Worm (Caenorhabditis elegans) whole organism, L4 larva: ENCODE results near the gene idpc-2.

Experiments
- D1046.2 ChIP-seq: fragments of 200-800 bp; sonication (Bioruptor generic); IDR thresholded peaks from 2 replicates; pipeline ENCODE4 v1.3.6; 2022; ENCODE audit warnings: missing genetic modification characterization, missing compliant biosample characterization
- R02D3.7 ChIP-seq: fragments of 150-350 bp; sonication (generic microtip); optimal IDR thresholded peaks from 3 replicates; lab custom pipeline; 2014; ENCODE audit warnings: missing biosample characterization, missing genetic modification characterization
- T26A8.4 ChIP-seq: fragments of 200-800 bp; sonication (Bioruptor generic); IDR thresholded peaks from 2 replicates; pipeline ENCODE4 v1.3.6; 2022; ENCODE audit warnings: missing genetic modification characterization, missing compliant biosample characterization
- Y48G9A.11 ChIP-seq: fragments of 200-800 bp; sonication (Bioruptor generic); IDR thresholded peaks from 2 replicates; pipeline ENCODE4 v1.3.6; 2022; ENCODE audit warnings: missing genetic modification reagents, missing genetic modification characterization, missing compliant biosample characterization
- ZK337.2 ChIP-seq: fragments of 200-800 bp; sonication (Bioruptor generic); IDR thresholded peaks from 2 replicates; pipeline ENCODE4 v1.3.6; 2022; ENCODE audit warnings: missing genetic modification reagents, missing genetic modification characterization, missing compliant biosample characterization
- aha-1 ChIP-seq: fragments of 150-350 bp; peaks from one replicate; lab custom pipeline; 2014; ENCODE audit warnings: missing biosample characterization, missing genetic modification characterization
- ama-1 ChIP-seq: fragments of 150-350 bp; optimal IDR thresholded peaks from 2 replicates; lab custom pipeline; 2014; ENCODE audit warnings: inconsistent platforms, mixed read lengths
- arid-1 ChIP-seq: fragments of 200-800 bp; sonication (Bioruptor generic); conservative IDR thresholded peaks from 2 replicates; pipeline ENCODE4 v1.3.6; 2022; ENCODE audit warnings: missing genetic modification reagents, missing genetic modification characterization, missing compliant biosample characterization
- ceh-20 ChIP-seq: fragments of 200-800 bp; sonication (Bioruptor generic); IDR thresholded peaks from 2 replicates; pipeline ENCODE4 v1.3.6; 2022; ENCODE audit warnings: missing genetic modification reagents, missing genetic modification characterization, missing compliant biosample characterization
- daf-16 ChIP-seq, 3 experiments: sonication (generic microtip); optimal IDR thresholded peaks; 2 replicates each; lab custom pipeline; 2016 to 2017; ENCODE audit warnings: missing genetic modification characterization in 3 of 3, missing genetic modification reagents in 3 of 3, mild to moderate bottlenecking in 2 of 3, missing compliant biosample characterization in 2 of 3, missing biosample characterization in 1 of 3, moderate library complexity in 1 of 3
- daf-8 ChIP-seq: fragments of 200-800 bp; sonication (Bioruptor generic); IDR thresholded peaks from 2 replicates; pipeline ENCODE4 v1.3.6; 2022; ENCODE audit warnings: missing genetic modification characterization, missing compliant biosample characterization
- dmd-6 ChIP-seq: fragments of 200-800 bp; sonication (Bioruptor generic); IDR thresholded peaks from 2 replicates; pipeline ENCODE4 v1.3.6; 2022; ENCODE audit warnings: missing genetic modification reagents, missing genetic modification characterization, missing compliant biosample characterization
- dmd-8 ChIP-seq: fragments of 200-800 bp; sonication (Bioruptor generic); IDR thresholded peaks from 2 replicates; pipeline ENCODE4 v1.3.6; 2022; ENCODE audit warnings: missing genetic modification characterization, missing compliant biosample characterization
- dpl-1 ChIP-seq: fragments of 150-350 bp; optimal IDR thresholded peaks from 2 replicates; lab custom pipeline; 2014; ENCODE audit warnings: missing biosample characterization, missing genetic modification reagents, missing genetic modification characterization
- duxl-1 ChIP-seq: sonication (generic microtip); optimal IDR thresholded peaks from 2 replicates; lab custom pipeline; 2016; ENCODE audit warnings: mild to moderate bottlenecking, missing genetic modification characterization, moderate library complexity, missing compliant biosample characterization; ENCODE audit not compliant: poor library complexity
- dve-1 ChIP-seq: sonication (generic microtip); optimal IDR thresholded peaks from 2 replicates; lab custom pipeline; 2017; ENCODE audit warnings: antibody characterized with exemption, mild to moderate bottlenecking, missing genetic modification characterization, missing compliant biosample characterization; ENCODE audit not compliant: insufficient read depth
- hif-1 ChIP-seq, 2 experiments: sonication (generic microtip); optimal IDR thresholded peaks; 2 replicates each; lab custom pipeline; 2016 to 2017; ENCODE audit warnings: missing compliant biosample characterization in 2 of 2, missing genetic modification characterization in 2 of 2, missing genetic modification reagents in 2 of 2, missing genotype in 2 of 2, mild to moderate bottlenecking in 1 of 2
- hlh-11 ChIP-seq: fragments of 200-800 bp; sonication (Bioruptor generic); optimal IDR thresholded peaks from 2 replicates; lab custom pipeline; 2018; ENCODE audit warnings: mild to moderate bottlenecking, missing genetic modification characterization, missing compliant biosample characterization
- hlh-30 ChIP-seq: sonication (generic microtip); optimal IDR thresholded peaks from 2 replicates; lab custom pipeline; 2017; ENCODE audit warnings: antibody characterized with exemption, mild to moderate bottlenecking, missing genetic modification characterization, missing compliant biosample characterization; ENCODE audit not compliant: insufficient read depth
- lim-7 ChIP-seq: fragments of 200-800 bp; sonication (Bioruptor generic); IDR thresholded peaks from 2 replicates; pipeline ENCODE4 v1.3.6; 2022; ENCODE audit warnings: missing genetic modification characterization, missing compliant biosample characterization
- lsy-2 ChIP-seq, 2 experiments: fragments of 150-350 bp in 1 of 2; sonication (generic microtip) in 1 of 2; optimal IDR thresholded peaks; 2 replicates each; lab custom pipeline; 2014 to 2017; ENCODE audit warnings: missing biosample characterization in 2 of 2, missing genetic modification characterization in 2 of 2
- mdl-1 ChIP-seq, 2 experiments: fragments of 150-350 bp in 1 of 2; sonication (generic microtip) in 1 of 2; optimal IDR thresholded peaks; 2 replicates each; lab custom pipeline; 2014 to 2017; ENCODE audit warnings: missing biosample characterization in 2 of 2, missing genetic modification characterization in 2 of 2
- mep-1 ChIP-seq: fragments of 150-350 bp; sonication (generic microtip); optimal IDR thresholded peaks from 3 replicates; lab custom pipeline; 2014; ENCODE audit warnings: missing biosample characterization, missing genetic modification characterization
- mes-2 ChIP-seq: sonication (generic microtip); optimal IDR thresholded peaks from 2 replicates; lab custom pipeline; 2016; ENCODE audit warnings: missing genotype, mild to moderate bottlenecking, missing genetic modification characterization, missing compliant biosample characterization; ENCODE audit not compliant: poor library complexity, severe bottlenecking
- mxl-2 ChIP-seq: fragments of 200-800 bp; sonication (Bioruptor generic); conservative IDR thresholded peaks from 2 replicates; pipeline ENCODE4 v1.3.6; 2022; ENCODE audit warnings: missing genetic modification reagents, missing genetic modification characterization, missing compliant biosample characterization
- nhr-10 ChIP-seq: fragments of 150-350 bp; optimal IDR thresholded peaks from 2 replicates; lab custom pipeline; 2014; ENCODE audit warnings: missing biosample characterization, missing genetic modification characterization
- nhr-102 ChIP-seq: sonication (generic microtip); optimal IDR thresholded peaks from 2 replicates; lab custom pipeline; 2016; ENCODE audit warnings: mild to moderate bottlenecking, missing genetic modification characterization, moderate library complexity, missing compliant biosample characterization
- nhr-111 ChIP-seq: fragments of 200-800 bp; sonication (Bioruptor generic); optimal IDR thresholded peaks from 2 replicates; lab custom pipeline; 2018; ENCODE audit warnings: mild to moderate bottlenecking, missing genetic modification characterization, missing compliant biosample characterization
- nhr-25 ChIP-seq: sonication (generic microtip); optimal IDR thresholded peaks from 2 replicates; lab custom pipeline; 2017; ENCODE audit warnings: missing genetic modification characterization, mild to moderate bottlenecking, missing compliant biosample characterization, antibody characterized with exemption, moderate library complexity, borderline replicate concordance; ENCODE audit not compliant: insufficient read depth
- nhr-28 ChIP-seq: fragments of 150-350 bp; optimal IDR thresholded peaks from 2 replicates; lab custom pipeline; 2014; ENCODE audit warnings: missing biosample characterization, missing genetic modification characterization
- nhr-42 ChIP-seq: fragments of 200-800 bp; sonication (Bioruptor generic); IDR thresholded peaks from 2 replicates; pipeline ENCODE4 v1.3.6; 2022; ENCODE audit warnings: missing genetic modification characterization, missing compliant biosample characterization
- pha-4 ChIP-seq, 2 experiments: fragments of 150-350 bp in 1 of 2; fragments of 200-800 bp in 1 of 2; sonication (Bioruptor generic) in 1 of 2; IDR thresholded peaks in 1 of 2; optimal IDR thresholded peaks in 1 of 2; 2 replicates each; pipeline versions ENCODE4 v1.3.6 to Lab custom; 2014 to 2022; ENCODE audit warnings: missing genetic modification characterization in 2 of 2, missing genetic modification reagents in 2 of 2, missing biosample characterization in 1 of 2, missing compliant biosample characterization in 1 of 2
- php-3 ChIP-seq: fragments of 200-800 bp; sonication (Bioruptor generic); IDR thresholded peaks from 2 replicates; pipeline ENCODE4 v1.3.6; 2022; ENCODE audit warnings: missing genetic modification reagents, missing genetic modification characterization, missing compliant biosample characterization
- sdz-12 ChIP-seq: fragments of 200-800 bp; sonication (Bioruptor generic); optimal IDR thresholded peaks from 2 replicates; lab custom pipeline; 2018; ENCODE audit warnings: mild to moderate bottlenecking, missing genetic modification characterization, missing compliant biosample characterization
- snpc-1.2 ChIP-seq: fragments of 200-800 bp; sonication (Bioruptor generic); IDR thresholded peaks from 2 replicates; pipeline ENCODE4 v1.3.6; 2022; ENCODE audit warnings: missing genetic modification reagents, missing genetic modification characterization, missing compliant biosample characterization
- spr-3 ChIP-seq: fragments of 200-800 bp; sonication (Bioruptor generic); optimal IDR thresholded peaks from 2 replicates; lab custom pipeline; 2018; ENCODE audit warnings: mild to moderate bottlenecking, missing genetic modification characterization, missing compliant biosample characterization
- tra-1 ChIP-seq: fragments of 200-800 bp; sonication (Bioruptor generic); IDR thresholded peaks from 2 replicates; pipeline ENCODE4 v1.3.6; 2022; ENCODE audit warnings: missing genetic modification reagents, missing genetic modification characterization, missing compliant biosample characterization
- unc-39 ChIP-seq: sonication (generic microtip); optimal IDR thresholded peaks from 2 replicates; lab custom pipeline; 2017; ENCODE audit warnings: missing biosample characterization, missing genetic modification characterization
- unc-62 ChIP-seq, 3 experiments: fragments of 150-350 bp in 1 of 3; sonication (generic microtip); optimal IDR thresholded peaks in 2 of 3; peaks in 1 of 3; 1 replicate in 1 of 3; 2 replicates in 2 of 3; lab custom pipeline; 2014 to 2017; ENCODE audit warnings: missing biosample characterization in 3 of 3, missing genetic modification characterization in 3 of 3, missing genetic modification reagents in 3 of 3, missing genotype in 1 of 3
- zfp-2 ChIP-seq: sonication (generic microtip); optimal IDR thresholded peaks from 2 replicates; lab custom pipeline; 2016; ENCODE audit warnings: mild to moderate bottlenecking, missing genetic modification characterization, missing compliant biosample characterization

The idpc-2 gene

DNA sequence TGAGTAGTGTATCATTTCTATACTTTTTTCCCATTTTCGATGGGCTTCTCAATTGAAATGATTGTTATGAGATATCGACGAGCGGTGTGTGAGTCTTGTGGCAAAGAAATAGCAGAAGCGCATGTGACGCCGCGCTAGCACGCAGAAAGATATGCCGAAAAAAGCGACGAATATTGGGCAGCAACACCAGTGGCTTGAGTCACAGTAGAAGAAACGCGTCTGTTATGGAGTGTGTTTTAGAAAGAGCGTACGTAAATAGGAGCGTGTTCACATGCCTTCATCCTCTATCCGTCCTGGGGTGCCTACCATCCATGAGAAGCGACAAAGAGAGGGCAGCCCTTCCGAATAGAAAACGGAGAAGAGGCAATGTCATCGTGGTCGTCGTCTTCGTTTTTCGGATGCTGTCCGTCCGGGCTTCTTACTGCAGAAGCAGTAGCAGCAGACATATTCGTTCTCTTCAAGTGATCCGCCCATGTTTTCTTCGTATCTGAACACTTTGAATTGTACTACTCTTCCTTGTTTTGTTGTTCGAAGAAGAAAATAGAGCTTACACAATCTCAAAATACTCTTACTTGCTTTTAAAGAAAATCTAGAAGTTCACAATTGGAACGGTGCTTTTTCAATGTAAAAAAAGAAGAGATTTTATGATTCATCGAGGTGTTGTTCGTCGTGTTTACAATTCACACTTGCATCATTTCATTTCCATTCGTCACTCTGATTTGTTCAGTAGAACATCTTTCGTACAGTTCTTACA is 11.2 kb downstream of the idpc-2 start (continued):
- TF ChIP-seq D1046.2 (no peak), nhr-102 (tag; lab: Kevin White, UChicago) (no peak), mxl-2 (GFP tag; lab: Robert Waterston, UW) (no peak), ZK337.2 (no peak), duxl-1 (tag; lab: Kevin White, UChicago) (no peak)

DNA sequence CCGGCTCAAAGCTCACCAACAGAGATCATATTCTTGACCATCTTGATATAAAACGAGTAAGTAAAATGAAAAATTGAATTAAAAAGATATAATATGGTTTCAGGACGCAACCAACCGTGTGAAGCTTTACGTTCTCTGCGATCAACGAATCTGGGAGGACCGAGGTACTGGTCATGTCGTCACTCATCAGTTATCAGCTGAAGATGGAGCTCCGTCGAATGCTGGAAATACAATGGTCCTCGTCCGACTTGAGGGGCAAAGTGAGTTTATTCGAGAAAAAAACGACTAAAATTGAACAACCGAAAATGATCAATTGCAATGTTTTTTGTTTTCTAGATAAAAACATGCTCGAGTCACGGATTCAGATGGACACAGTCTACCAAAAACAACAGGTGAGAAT is 12.6 kb downstream of the idpc-2 start:
- TF ChIP-seq spr-3 (GFP tag; lab: Kevin White, UChicago) (no peak), ama-1 (lab: Kevin White, UChicago) (no peak), dpl-1 (GFP tag; lab: Kevin White, UChicago) (no peak), aha-1 (tag; lab: Kevin White, UChicago) (peak; percentile 72)

DNA sequence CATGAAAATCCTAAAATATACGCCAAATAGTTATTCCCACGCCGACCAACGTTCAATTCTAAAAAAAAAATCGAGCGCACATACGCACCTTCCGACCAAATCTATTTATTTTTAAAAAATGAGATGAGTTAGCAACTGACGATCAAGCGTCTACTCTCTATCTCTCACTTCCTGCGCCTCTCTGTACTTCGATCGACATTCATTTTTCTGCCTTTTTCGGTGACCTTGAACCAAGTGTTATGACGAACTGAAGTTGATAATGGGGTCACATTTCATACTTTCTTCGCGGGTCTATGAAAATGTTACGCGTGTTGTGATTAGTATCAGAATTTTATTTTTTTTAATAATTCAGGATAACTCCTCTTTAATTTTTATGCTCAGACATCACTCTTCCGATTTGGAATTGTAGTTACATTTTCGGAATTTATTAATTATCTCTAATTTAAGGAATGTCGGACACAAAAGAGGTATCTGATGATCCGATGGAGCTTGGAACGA is 13.7 kb downstream of the idpc-2 start, which contains the start of gene smk-1:
smk-1 (plus strand) TSS at position 448 of the 498 bp plus-strand sequence.
- TF ChIP-seq unc-39 (tag; lab: Kevin White, UChicago) (no peak), nhr-42 (no peak), tra-1 (GFP tag; lab: Robert Waterston, UW) (no peak), lsy-2 (tag; optimal IDR thresholded peaks at IDR 0.05; lab: Kevin White, UChicago) (peak in 1 of 2 experiments; percentile 50), hlh-11 (tag; lab: Kevin White, UChicago) (peak; percentile 49), dpl-1 (GFP tag; lab: Kevin White, UChicago) (no peak), mes-2 (tag; lab: Kevin White, UChicago) (peak; percentile 10), lim-7 (no peak), dve-1 (peak; percentile 18), R02D3.7 (tag; lab: Kevin White, UChicago) (no peak), daf-16 (GFP tag; optimal IDR thresholded peaks at IDR 0.05; lab: Kevin White, UChicago) (no peak), daf-16 (tag; optimal IDR thresholded peaks at IDR 0.05; lab: Kevin White, UChicago) (peak; percentile 9), hlh-30 (peak; percentile 63), aha-1 (tag; lab: Kevin White, UChicago) (no peak), nhr-25 (peak; percentile 89), mep-1 (tag; lab: Kevin White, UChicago) (peak; percentile 28), nhr-28 (tag; lab: Kevin White, UChicago) (peak; percentile 59), ceh-20 (GFP tag; lab: Robert Waterston, UW) (peak; percentile 36; the same call in 1 of the 2 replicates), hif-1 (tag; optimal IDR thresholded peaks at IDR 0.05; lab: Kevin White, UChicago) (no peak), mdl-1 (tag; optimal IDR thresholded peaks at IDR 0.05; lab: Kevin White, UChicago) (peak in 1 of 2 experiments; percentile 54), Y48G9A.11 (GFP tag; lab: Robert Waterston, UW) (no peak), snpc-1.2 (GFP tag; lab: Robert Waterston, UW) (0 out of 2 replicates have a peak, but pooled peaks have one; percentile 9), unc-62 (GFP tag; optimal IDR thresholded peaks at IDR 0.05 in 1 of 2; lab: Kevin White, UChicago) (peak in 1 of 2 experiments; percentile 61), unc-62 (tag; optimal IDR thresholded peaks at IDR 0.05; lab: Kevin White, UChicago) (no peak), dmd-6 (GFP tag; lab: Robert Waterston, UW) (peak; percentile 37; the same call in 1 of the 2 replicates)
- TF ChIP-seq, all 104 proteins: peak for 14

DNA sequence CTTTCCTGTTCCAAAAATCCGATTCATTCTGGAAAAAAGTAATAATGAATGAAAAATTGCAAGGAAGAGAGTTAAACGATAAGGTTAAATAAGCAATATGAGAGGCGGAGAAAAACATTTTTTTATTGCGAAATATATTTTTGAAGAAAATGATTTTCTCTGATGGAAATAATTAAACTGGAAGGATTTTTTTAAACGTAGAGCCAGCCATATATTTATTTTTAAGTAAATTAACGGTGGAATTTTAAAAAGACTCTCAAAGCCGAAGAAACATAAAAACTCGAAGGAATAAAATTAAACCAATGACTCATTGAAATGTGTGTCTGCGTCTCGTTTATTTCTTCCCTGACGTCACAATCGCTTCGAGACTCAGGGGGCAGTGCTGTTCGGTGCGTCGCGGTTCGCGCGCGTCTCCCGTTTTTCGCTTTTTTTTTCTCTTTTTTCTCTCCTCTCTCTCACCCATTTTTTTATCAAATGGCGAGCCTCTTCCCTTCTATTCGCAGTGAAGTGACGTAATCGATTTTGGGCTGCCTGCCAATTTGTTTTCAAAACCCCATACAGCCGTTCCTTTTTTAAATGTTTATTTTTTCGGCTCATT is 14.9 kb downstream of the idpc-2 start, which contains the start of gene vps-60:
vps-60 (minus strand) TSS at position 30 of the 598 bp plus-strand sequence.
- TF ChIP-seq zfp-2 (tag; lab: Kevin White, UChicago) (peak; percentile 70), php-3 (GFP tag; lab: Robert Waterston, UW) (0 out of 2 replicates have a peak, but pooled peaks have one; percentile 58), nhr-111 (GFP tag; lab: Kevin White, UChicago) (no peak), T26A8.4 (GFP tag; lab: Robert Waterston, UW) (peak; percentile 85), nhr-10 (peak; percentile 86), sdz-12 (peak; percentile 30), dmd-8 (GFP tag; lab: Robert Waterston, UW) (no peak), daf-8 (no peak), mdl-1 (tag; optimal IDR thresholded peaks at IDR 0.05; lab: Kevin White, UChicago) (peak; percentile 17 to 84), dmd-6 (GFP tag; lab: Robert Waterston, UW) (peak; percentile 98), arid-1 (peak; percentile 85), ceh-20 (GFP tag; lab: Robert Waterston, UW) (peak; percentile 89), pha-4 (GFP tag; IDR thresholded peaks at IDR 0.05; lab: Robert Waterston, UW) (peak; percentile 92), pha-4 (tag; optimal IDR thresholded peaks at IDR 0.05; lab: Kevin White, UChicago) (no peak), dve-1 (peak; percentile 98)
